Worm (Caenorhabditis elegans): ENCODE results near the gene mrpl-53.

The mrpl-53 gene

ce11 chrII:9617039-9617901, 19.8 kb downstream of the mrpl-53 start, which contains the start of gene hal-3:
hal-3 (minus strand) TSS chrII:9617125.
- TF ChIP-seq ceh-82 (tag; optimal IDR thresholded peaks at IDR 0.05) (no peak), F13H6.1 (tag; optimal IDR thresholded peaks at IDR 0.05) (no peak), unc-39 (tag; optimal IDR thresholded peaks at IDR 0.05) (no peak), ztf-11 (tag; optimal IDR thresholded peaks at IDR 0.05) (no peak), R02D3.7 (tag; optimal IDR thresholded peaks at IDR 0.05) (no peak), crh-2 (tag; optimal IDR thresholded peaks at IDR 0.05) (no peak), elt-1 (tag; optimal IDR thresholded peaks at IDR 0.05) (no peak), lsy-2 (tag; optimal IDR thresholded peaks at IDR 0.05) (peak in 1 of 2 experiments; percentile 53), nhr-237 (tag; optimal IDR thresholded peaks at IDR 0.05) (no peak), sma-9 (GFP tag; optimal IDR thresholded peaks at IDR 0.05) (no peak), sma-9 (tag; optimal IDR thresholded peaks at IDR 0.05) (no peak), elt-3 (tag; optimal IDR thresholded peaks at IDR 0.05) (no peak), nhr-6 (tag; optimal IDR thresholded peaks at IDR 0.05) (no peak), fos-1 (tag; optimal IDR thresholded peaks at IDR 0.05) (no peak), ztf-1 (GFP tag; conservative IDR thresholded peaks at IDR 0.05) (no peak), nhr-77 (tag; optimal IDR thresholded peaks at IDR 0.05) (no peak), nhr-23 (tag; optimal IDR thresholded peaks at IDR 0.05) (no peak), snpc-4 (tag; optimal IDR thresholded peaks at IDR 0.05) (no peak), nhr-25 (tag; optimal IDR thresholded peaks at IDR 0.05) (no peak), alr-1 (tag; optimal IDR thresholded peaks at IDR 0.05) (no peak), ama-1 (optimal IDR thresholded peaks at IDR 0.05) (no peak), lin-11 (tag; optimal IDR thresholded peaks at IDR 0.05) (no peak), blmp-1 (tag; optimal IDR thresholded peaks at IDR 0.05; ENCODE audit: insufficient read depth) (no peak), sma-3 (GFP tag; optimal IDR thresholded peaks at IDR 0.05) (peak; percentile 36), lin-13 (GFP tag; optimal IDR thresholded peaks at IDR 0.05) (no peak), lin-39 (tag; optimal IDR thresholded peaks at IDR 0.05) (no peak), nhr-11 (tag; optimal IDR thresholded peaks at IDR 0.05) (peak; percentile 21)

- no peak for TF ChIP-seq Y55F3AM.14 (GFP tag; optimal IDR thresholded peaks at IDR 0.05)
- no peak for TF ChIP-seq zag-1 (tag; optimal IDR thresholded peaks at IDR 0.05)
- TF ChIP-seq nhr-25 (tag; optimal IDR thresholded peaks at IDR 0.05): no peak
- TF ChIP-seq F13H6.1 (tag; optimal IDR thresholded peaks at IDR 0.05): no peak
- no peak for TF ChIP-seq nhr-6 (tag; optimal IDR thresholded peaks at IDR 0.05)
- no peak for TF ChIP-seq unc-55 (GFP tag; optimal IDR thresholded peaks at IDR 0.05)
- no peak for TF ChIP-seq gmeb-1 (tag; optimal IDR thresholded peaks at IDR 0.05)
- TF ChIP-seq alr-1 (tag; optimal IDR thresholded peaks at IDR 0.05): no peak
- TF ChIP-seq sma-9 (GFP tag; optimal IDR thresholded peaks at IDR 0.05): peak; percentile 10
- no peak for TF ChIP-seq sma-9 (tag; optimal IDR thresholded peaks at IDR 0.05)
- TF ChIP-seq ceh-82 (tag; optimal IDR thresholded peaks at IDR 0.05): no peak
- peak in 1 of 2 experiments; percentile 7 for TF ChIP-seq lsy-2 (tag; optimal IDR thresholded peaks at IDR 0.05)
- no peak for TF ChIP-seq crh-2 (tag; optimal IDR thresholded peaks at IDR 0.05)
- no peak for TF ChIP-seq nhr-23 (tag; optimal IDR thresholded peaks at IDR 0.05)
- TF ChIP-seq nhr-21 (tag; optimal IDR thresholded peaks at IDR 0.05): peak; percentile 51
Observed at ce11 chrII:9617902-9618245, 20.5 kb downstream of the mrpl-53 start.

DNA sequence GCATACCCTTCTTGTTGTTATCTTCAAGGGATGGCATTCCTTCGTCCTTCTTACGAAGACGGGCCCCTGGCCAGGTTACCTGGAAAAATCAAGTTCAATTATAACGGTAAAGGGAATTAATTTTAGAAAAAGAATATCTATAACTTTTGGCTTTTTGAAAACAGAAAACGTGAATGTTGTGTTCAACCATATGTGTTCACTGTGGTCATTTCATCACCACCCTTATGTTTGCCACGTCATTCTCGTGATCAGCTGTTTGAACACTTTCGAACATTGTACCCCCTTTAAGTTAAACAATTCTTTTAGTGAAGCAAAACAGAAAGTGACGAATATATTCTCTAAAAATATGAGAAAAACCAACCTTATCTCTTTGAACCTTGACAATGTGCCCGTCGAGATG, 21.3 kb downstream of the mrpl-53 start:
- TF ChIP-seq ztf-11 (tag; optimal IDR thresholded peaks at IDR 0.05) (no peak), blmp-1 (tag; optimal IDR thresholded peaks at IDR 0.05; ENCODE audit: insufficient read depth) (no peak), ceh-82 (tag; optimal IDR thresholded peaks at IDR 0.05) (no peak), ama-1 (optimal IDR thresholded peaks at IDR 0.05) (no peak), alr-1 (tag; optimal IDR thresholded peaks at IDR 0.05) (no peak), zag-1 (tag; optimal IDR thresholded peaks at IDR 0.05) (no peak), mdl-1 (tag; optimal IDR thresholded peaks at IDR 0.05) (no peak), lin-13 (GFP tag; optimal IDR thresholded peaks at IDR 0.05) (no peak), lin-39 (tag; optimal IDR thresholded peaks at IDR 0.05) (no peak), lsy-2 (tag; optimal IDR thresholded peaks at IDR 0.05) (no peak)

DNA sequence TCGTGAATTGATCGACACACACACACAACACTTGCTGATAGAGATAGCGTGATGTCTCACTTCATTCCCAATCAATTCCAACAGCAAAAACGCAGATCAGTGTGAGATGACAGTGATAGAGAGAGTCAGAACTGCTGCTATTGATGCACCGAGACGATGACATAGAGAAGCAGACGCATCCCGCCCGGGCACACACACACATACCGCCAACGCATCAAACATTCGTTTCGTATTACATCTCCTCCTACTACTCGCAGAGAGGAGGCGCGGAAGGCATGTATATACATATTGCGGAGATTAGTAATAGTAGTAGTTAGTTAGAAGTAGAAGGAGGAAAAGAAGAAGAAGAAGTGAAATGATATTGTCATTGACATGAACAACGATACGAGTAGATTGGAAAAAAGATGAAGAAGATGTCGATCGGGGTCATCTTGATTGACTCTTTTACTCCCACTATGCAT, 22.0 kb downstream of the mrpl-53 start:
- TF ChIP-seq lsy-2 (tag; optimal IDR thresholded peaks at IDR 0.05) (peak in 1 of 2 experiments; percentile 49), zag-1 (tag; optimal IDR thresholded peaks at IDR 0.05) (no peak), nhr-129 (tag; optimal IDR thresholded peaks at IDR 0.05) (peak; percentile 86), nhr-12 (tag; optimal IDR thresholded peaks at IDR 0.05) (no peak), egl-27 (tag; optimal IDR thresholded peaks at IDR 0.05) (peak; percentile 50), lin-39 (tag; optimal IDR thresholded peaks at IDR 0.05) (no peak), snpc-4 (tag; optimal IDR thresholded peaks at IDR 0.05) (no peak), skn-1 (tag; optimal IDR thresholded peaks at IDR 0.05) (peak; percentile 32), nhr-237 (tag; optimal IDR thresholded peaks at IDR 0.05) (no peak), nhr-6 (tag; optimal IDR thresholded peaks at IDR 0.05) (no peak), mdl-1 (tag; optimal IDR thresholded peaks at IDR 0.05) (no peak), lin-11 (tag; optimal IDR thresholded peaks at IDR 0.05) (no peak), ztf-1 (GFP tag; conservative IDR thresholded peaks at IDR 0.05) (no peak), nhr-11 (tag; optimal IDR thresholded peaks at IDR 0.05) (no peak), nhr-21 (tag; optimal IDR thresholded peaks at IDR 0.05) (peak; percentile 67), ztf-11 (tag; optimal IDR thresholded peaks at IDR 0.05) (no peak), F13H6.1 (tag; optimal IDR thresholded peaks at IDR 0.05) (peak; percentile 70), unc-62 (GFP tag; optimal IDR thresholded peaks at IDR 0.05) (no peak), peb-1 (tag; optimal IDR thresholded peaks at IDR 0.05) (no peak), mab-5 (tag; optimal IDR thresholded peaks at IDR 0.05) (no peak), lin-13 (GFP tag; optimal IDR thresholded peaks at IDR 0.05) (peak; percentile 5), nhr-25 (tag; optimal IDR thresholded peaks at IDR 0.05) (peak; percentile 31), nhr-77 (tag; optimal IDR thresholded peaks at IDR 0.05) (no peak), ZK546.5 (tag; optimal IDR thresholded peaks at IDR 0.05) (no peak), ceh-16 (tag; optimal IDR thresholded peaks at IDR 0.05) (peak; percentile 62), elt-1 (tag; optimal IDR thresholded peaks at IDR 0.05) (peak; percentile 81), elt-3 (tag; optimal IDR thresholded peaks at IDR 0.05) (no peak)
